Worm (Caenorhabditis elegans) whole organism, young adult: ENCODE data around the gene F10G7.10.
A peak's percentile ranks its signal among the peaks of the same experiment; 100 is the strongest.

Experiments
- B0019.2 ChIP-seq: fragments of 200-800 bp; sonication (Bioruptor generic); conservative IDR thresholded peaks from 2 replicates; pipeline ENCODE4 v1.3.6; 2022; ENCODE audit warnings: missing genetic modification reagents, missing genetic modification characterization, missing compliant biosample characterization
- B0336.3 ChIP-seq: fragments of 200-800 bp; sonication (Bioruptor generic); IDR thresholded peaks from 2 replicates; pipeline ENCODE4 v1.3.6; 2022; ENCODE audit warnings: missing genetic modification characterization, missing compliant biosample characterization
- C17E4.6 ChIP-seq: fragments of 200-800 bp; sonication (Bioruptor generic); IDR thresholded peaks from 2 replicates; pipeline ENCODE4 v1.3.6; 2022; ENCODE audit warnings: missing genetic modification reagents, missing genetic modification characterization, missing compliant biosample characterization
- D2030.7 ChIP-seq: fragments of 200-800 bp; sonication (Bioruptor generic); IDR thresholded peaks from 2 replicates; pipeline ENCODE4 v1.3.6; 2022; ENCODE audit warnings: missing genetic modification reagents, missing genetic modification characterization, missing compliant biosample characterization
- F10E7.11 ChIP-seq: sonication (generic microtip); optimal IDR thresholded peaks from 2 replicates; lab custom pipeline; 2017; ENCODE audit warnings: mild to moderate bottlenecking, missing genetic modification characterization, moderate library complexity, missing compliant biosample characterization
- F23B12.7 ChIP-seq: sonication (generic microtip); optimal IDR thresholded peaks from 2 replicates; lab custom pipeline; 2017; ENCODE audit warnings: missing genetic modification characterization, mild to moderate bottlenecking, missing compliant biosample characterization, antibody characterized with exemption, moderate library complexity; ENCODE audit not compliant: insufficient read depth
- F37B4.10 ChIP-seq: fragments of 200-800 bp; sonication (Bioruptor generic); IDR thresholded peaks from 2 replicates; pipeline ENCODE4 v1.3.6; 2022; ENCODE audit warnings: missing genetic modification characterization, missing compliant biosample characterization
- F52B5.7 ChIP-seq: sonication (generic microtip); optimal IDR thresholded peaks from 2 replicates; lab custom pipeline; 2016; ENCODE audit warnings: mild to moderate bottlenecking, missing genetic modification characterization, missing compliant biosample characterization
- Y53F4B.3 ChIP-seq: fragments of 200-800 bp; sonication (Bioruptor generic); IDR thresholded peaks from 2 replicates; pipeline ENCODE4 v1.3.6; 2022; ENCODE audit warnings: missing genetic modification reagents, missing genetic modification characterization, missing compliant biosample characterization
- Y67H2A.10 ChIP-seq: fragments of 200-800 bp; sonication (Bioruptor generic); conservative IDR thresholded peaks from 2 replicates; pipeline ENCODE4 v1.3.6; 2022; ENCODE audit warnings: missing genetic modification reagents, missing genetic modification characterization, missing compliant biosample characterization
- ZK185.1 ChIP-seq: sonication (generic microtip); optimal IDR thresholded peaks from 2 replicates; lab custom pipeline; 2016; ENCODE audit warnings: mild to moderate bottlenecking, missing genetic modification characterization, missing compliant biosample characterization; ENCODE audit not compliant: poor library complexity, severe bottlenecking
- aptf-2 ChIP-seq: fragments of 200-800 bp; sonication (Bioruptor generic); conservative IDR thresholded peaks from 2 replicates; pipeline ENCODE4 v1.3.6; 2022; ENCODE audit warnings: missing genetic modification reagents, missing genetic modification characterization, missing compliant biosample characterization
- attf-5 ChIP-seq: fragments of 200-800 bp; sonication (Bioruptor generic); optimal IDR thresholded peaks from 2 replicates; lab custom pipeline; 2018; ENCODE audit warnings: mild to moderate bottlenecking, missing genetic modification characterization, missing compliant biosample characterization
- attf-6 ChIP-seq: fragments of 200-800 bp; sonication (Bioruptor generic); IDR thresholded peaks from 2 replicates; pipeline ENCODE4 v1.3.6; 2022; ENCODE audit warnings: missing genetic modification reagents, missing genetic modification characterization, missing compliant biosample characterization
- ceh-27 ChIP-seq: fragments of 200-800 bp; sonication (Bioruptor generic); optimal IDR thresholded peaks from 2 replicates; lab custom pipeline; 2018; ENCODE audit warnings: mild to moderate bottlenecking, missing genetic modification characterization, moderate library complexity, missing compliant biosample characterization
- ceh-58 ChIP-seq: fragments of 200-800 bp; sonication (Bioruptor generic); IDR thresholded peaks from 2 replicates; pipeline ENCODE4 v1.3.6; 2022; ENCODE audit warnings: missing genetic modification characterization, missing compliant biosample characterization
- ceh-91 ChIP-seq: fragments of 200-800 bp; sonication (Bioruptor generic); IDR thresholded peaks from 2 replicates; pipeline ENCODE4 v1.3.6; 2022; ENCODE audit warnings: missing genetic modification reagents, missing genetic modification characterization, missing compliant biosample characterization
- dox-1 ChIP-seq: fragments of 200-800 bp; sonication (Bioruptor generic); IDR thresholded peaks from 2 replicates; pipeline ENCODE4 v1.3.6; 2022; ENCODE audit warnings: missing genetic modification reagents, missing genetic modification characterization, missing compliant biosample characterization
- efl-1 ChIP-seq: fragments of 150-350 bp; optimal IDR thresholded peaks from 2 replicates; lab custom pipeline; 2014; ENCODE audit warnings: missing biosample characterization, missing genetic modification reagents, missing genetic modification characterization
- egl-18 ChIP-seq: fragments of 200-800 bp; sonication (Bioruptor generic); IDR thresholded peaks from 2 replicates; pipeline ENCODE4 v1.3.6; 2022; ENCODE audit warnings: missing genetic modification reagents, missing genetic modification characterization, missing compliant biosample characterization
- gei-17 ChIP-seq: fragments of 200-800 bp; sonication (Bioruptor generic); optimal IDR thresholded peaks from 2 replicates; lab custom pipeline; 2018; ENCODE audit warnings: mild to moderate bottlenecking, missing genetic modification characterization, missing compliant biosample characterization
- hlh-12 ChIP-seq: sonication (generic microtip); optimal IDR thresholded peaks from 2 replicates; lab custom pipeline; 2016; ENCODE audit warnings: missing genetic modification characterization, missing compliant biosample characterization
- hlh-26 ChIP-seq: fragments of 200-800 bp; sonication (Bioruptor generic); conservative IDR thresholded peaks from 2 replicates; pipeline ENCODE4 v1.3.6; 2022; ENCODE audit warnings: missing genetic modification reagents, missing genetic modification characterization, missing compliant biosample characterization
- hmg-20 ChIP-seq: fragments of 200-800 bp; sonication (Bioruptor generic); IDR thresholded peaks from 2 replicates; pipeline ENCODE4 v1.3.6; 2022; ENCODE audit warnings: missing genetic modification reagents, missing genetic modification characterization, missing compliant biosample characterization
- let-607 ChIP-seq, 2 experiments: fragments of 200-800 bp in 1 of 2; sonication (Bioruptor generic) in 1 of 2; sonication (generic microtip) in 1 of 2; optimal IDR thresholded peaks; 2 replicates each; lab custom pipeline; 2016 to 2018; ENCODE audit warnings: mild to moderate bottlenecking in 2 of 2, missing compliant biosample characterization in 2 of 2, missing genetic modification characterization in 2 of 2, moderate library complexity in 2 of 2, missing genotype in 1 of 2
- lin-26 ChIP-seq: fragments of 200-800 bp; sonication (Bioruptor generic); IDR thresholded peaks from 2 replicates; pipeline ENCODE4 v1.3.6; 2022; ENCODE audit warnings: missing genetic modification reagents, missing genetic modification characterization, missing compliant biosample characterization
- lin-35 ChIP-seq, 3 experiments: fragments of 150-350 bp in 2 of 3; sonication (generic microtip) in 1 of 3; optimal IDR thresholded peaks; 2 replicates each; lab custom pipeline; 2014 to 2018; ENCODE audit warnings: missing biosample characterization in 3 of 3, missing genetic modification characterization in 3 of 3, missing genetic modification reagents in 3 of 3
- lin-40 ChIP-seq: sonication (generic microtip); optimal IDR thresholded peaks from 2 replicates; lab custom pipeline; 2016; ENCODE audit warnings: missing genetic modification characterization, mild to moderate bottlenecking, missing compliant biosample characterization, missing genotype, missing genetic modification reagents
- lin-54 ChIP-seq: fragments of 200-800 bp; sonication (Bioruptor generic); optimal IDR thresholded peaks from 2 replicates; lab custom pipeline; 2018; ENCODE audit warnings: mild to moderate bottlenecking, missing genetic modification characterization, missing compliant biosample characterization
- lir-1 ChIP-seq: fragments of 200-800 bp; sonication (Bioruptor generic); conservative IDR thresholded peaks from 2 replicates; pipeline ENCODE4 v1.3.6; 2022; ENCODE audit warnings: missing genetic modification reagents, missing genetic modification characterization, missing compliant biosample characterization
- lsl-1 ChIP-seq: fragments of 200-800 bp; sonication (Bioruptor generic); optimal IDR thresholded peaks from 2 replicates; lab custom pipeline; 2018; ENCODE audit warnings: mild to moderate bottlenecking, missing genetic modification characterization, moderate library complexity, missing compliant biosample characterization
- madf-3 ChIP-seq: fragments of 200-800 bp; sonication (Bioruptor generic); IDR thresholded peaks from 2 replicates; pipeline ENCODE4 v1.3.6; 2022; ENCODE audit warnings: missing genetic modification reagents, missing genetic modification characterization, missing compliant biosample characterization
- madf-6 ChIP-seq: fragments of 200-800 bp; sonication (Bioruptor generic); IDR thresholded peaks from 2 replicates; pipeline ENCODE4 v1.3.6; 2022; ENCODE audit warnings: missing genetic modification reagents, missing genetic modification characterization, missing compliant biosample characterization
- madf-8 ChIP-seq: fragments of 200-800 bp; sonication (Bioruptor generic); conservative IDR thresholded peaks from 2 replicates; pipeline ENCODE4 v1.3.6; 2022; ENCODE audit warnings: missing genetic modification reagents, missing genetic modification characterization, missing compliant biosample characterization
- mcd-1 ChIP-seq: fragments of 200-800 bp; sonication (Bioruptor generic); IDR thresholded peaks from 2 replicates; pipeline ENCODE4 v1.3.6; 2022; ENCODE audit warnings: missing genetic modification reagents, missing genetic modification characterization, missing compliant biosample characterization
- nfya-1 ChIP-seq: sonication (generic microtip); optimal IDR thresholded peaks from 2 replicates; lab custom pipeline; 2017; ENCODE audit warnings: antibody characterized with exemption, missing compliant biosample characterization, missing genetic modification characterization, borderline replicate concordance; ENCODE audit not compliant: insufficient read depth
- nfyb-1 ChIP-seq: fragments of 200-800 bp; sonication (Bioruptor generic); IDR thresholded peaks from 2 replicates; pipeline ENCODE4 v1.3.6; 2022; ENCODE audit warnings: missing genetic modification reagents, missing genetic modification characterization, missing compliant biosample characterization
- nhr-80 ChIP-seq: sonication (generic microtip); optimal IDR thresholded peaks from 2 replicates; lab custom pipeline; 2016; ENCODE audit warnings: missing genetic modification characterization, missing compliant biosample characterization
- pbrm-1 ChIP-seq: fragments of 200-800 bp; sonication (Bioruptor generic); IDR thresholded peaks from 2 replicates; pipeline ENCODE4 v1.3.6; 2022; ENCODE audit warnings: missing genetic modification reagents, missing genetic modification characterization, missing compliant biosample characterization
- pha-4 ChIP-seq: fragments of 150-350 bp; sonication (generic microtip); optimal IDR thresholded peaks from 2 replicates; lab custom pipeline; 2014; ENCODE audit warnings: missing biosample characterization, missing genetic modification reagents, missing genetic modification characterization
- rcor-1 ChIP-seq: fragments of 200-800 bp; sonication (Bioruptor generic); IDR thresholded peaks from 2 replicates; pipeline ENCODE4 v1.3.6; 2022; ENCODE audit warnings: missing genetic modification reagents, missing genetic modification characterization, missing compliant biosample characterization
- sea-2 ChIP-seq: fragments of 200-800 bp; sonication (Bioruptor generic); IDR thresholded peaks from 2 replicates; pipeline ENCODE4 v1.3.6; 2022; ENCODE audit warnings: missing genetic modification characterization, missing compliant biosample characterization
- snpc-1.3 ChIP-seq: sonication (generic microtip); optimal IDR thresholded peaks from 2 replicates; lab custom pipeline; 2017; ENCODE audit warnings: missing genetic modification characterization, mild to moderate bottlenecking, missing compliant biosample characterization, antibody characterized with exemption, moderate library complexity, missing genotype, missing genetic modification reagents; ENCODE audit not compliant: insufficient read depth
- unc-62 ChIP-seq: fragments of 150-350 bp; optimal IDR thresholded peaks from 2 replicates; lab custom pipeline; 2014; ENCODE audit warnings: missing biosample characterization, missing genetic modification reagents, missing genetic modification characterization
- ztf-18 ChIP-seq: sonication (generic microtip); optimal IDR thresholded peaks from 2 replicates; lab custom pipeline; 2016; ENCODE audit warnings: missing genotype, mild to moderate bottlenecking, missing genetic modification characterization, missing compliant biosample characterization
- ztf-25 ChIP-seq: fragments of 200-800 bp; sonication (Bioruptor generic); IDR thresholded peaks from 2 replicates; pipeline ENCODE4 v1.3.6; 2022; ENCODE audit warnings: missing genetic modification reagents, missing genetic modification characterization, missing compliant biosample characterization

The F10G7.10 gene

DNA sequence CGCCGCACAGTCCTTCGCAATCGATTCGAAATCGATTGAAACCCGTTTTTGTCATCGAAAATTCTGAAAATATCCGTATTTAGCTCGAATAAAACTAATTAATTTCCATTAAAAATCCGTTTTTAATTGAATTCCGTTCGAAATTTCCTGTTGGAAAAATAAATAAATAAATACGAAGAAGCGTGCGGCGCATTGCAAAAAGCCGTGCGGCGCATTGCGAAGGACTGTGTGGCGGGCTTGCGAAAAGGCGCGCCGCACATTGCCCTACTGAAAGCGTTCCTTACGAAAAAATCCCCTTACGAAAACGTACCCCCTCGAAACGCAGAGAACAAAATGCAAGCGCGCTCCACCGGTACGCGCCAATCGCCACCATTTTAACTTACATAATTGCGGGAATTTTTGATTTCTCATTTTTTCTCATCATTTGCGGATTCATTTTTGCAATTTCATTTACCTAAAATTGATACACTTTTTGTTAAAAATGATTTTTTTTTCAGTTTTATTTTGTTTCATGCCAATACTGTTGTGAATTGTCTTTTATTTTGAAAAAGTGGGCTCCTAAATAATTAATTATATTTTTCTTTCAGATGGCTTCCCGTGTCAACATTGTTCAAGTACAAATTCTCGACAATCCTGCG, 24.5 kb downstream of the F10G7.10 start, which contains the start of gene unc-85 (continued):
- TF ChIP-seq Y67H2A.10 (GFP tag; lab: Robert Waterston, UW) (peak; percentile 91), attf-5 (GFP tag; lab: Kevin White, UChicago) (peak; percentile 90), lin-40 (tag; lab: Kevin White, UChicago) (peak; percentile 82), nhr-80 (peak; percentile 57), ceh-91 (GFP tag; lab: Robert Waterston, UW) (peak; percentile 100), Y53F4B.3 (peak; percentile 87), C17E4.6 (peak; percentile 98), ztf-25 (peak; percentile 93), nfyb-1 (GFP tag; lab: Robert Waterston, UW) (peak; percentile 95), lin-35 (GFP tag; optimal IDR thresholded peaks at IDR 0.05; lab: Kevin White, UChicago) (peak; percentile 54 to 70 (median 60)), F37B4.10 (GFP tag; lab: Robert Waterston, UW) (0 out of 2 replicates have a peak, but pooled peaks have one; percentile 69), ZK185.1 (tag; lab: Kevin White, UChicago) (peak; percentile 32), lin-54 (GFP tag; lab: Kevin White, UChicago) (peak; percentile 86), let-607 (tag; optimal IDR thresholded peaks at IDR 0.05; lab: Kevin White, UChicago) (peak in 1 of 2 experiments; percentile 74), aptf-2 (peak; percentile 77), F23B12.7 (tag; lab: Kevin White, UChicago) (peak; percentile 45), madf-8 (GFP tag; lab: Robert Waterston, UW) (peak; percentile 97), madf-3 (GFP tag; lab: Robert Waterston, UW) (peak; percentile 95), madf-6 (GFP tag; lab: Robert Waterston, UW) (peak; percentile 99), ztf-18 (tag; lab: Kevin White, UChicago) (peak; percentile 66), pbrm-1 (peak; percentile 93), attf-6 (peak; percentile 77), mcd-1 (GFP tag; lab: Robert Waterston, UW) (peak; percentile 99), hmg-20 (GFP tag; lab: Robert Waterston, UW) (peak; percentile 74; the same call in 1 of the 2 replicates), B0019.2 (GFP tag; lab: Robert Waterston, UW) (peak; percentile 98), rcor-1 (peak; percentile 96), efl-1 (GFP tag; lab: Kevin White, UChicago) (peak; percentile 96), ceh-27 (GFP tag; lab: Kevin White, UChicago) (peak; percentile 70), egl-18 (GFP tag; lab: Robert Waterston, UW) (0 out of 2 replicates have a peak, but pooled peaks have one; percentile 52), D2030.7 (peak; percentile 100), lin-26 (GFP tag; lab: Robert Waterston, UW) (peak; percentile 79), B0336.3 (GFP tag; lab: Robert Waterston, UW) (peak; percentile 69), lsl-1 (peak; percentile 79)

DNA sequence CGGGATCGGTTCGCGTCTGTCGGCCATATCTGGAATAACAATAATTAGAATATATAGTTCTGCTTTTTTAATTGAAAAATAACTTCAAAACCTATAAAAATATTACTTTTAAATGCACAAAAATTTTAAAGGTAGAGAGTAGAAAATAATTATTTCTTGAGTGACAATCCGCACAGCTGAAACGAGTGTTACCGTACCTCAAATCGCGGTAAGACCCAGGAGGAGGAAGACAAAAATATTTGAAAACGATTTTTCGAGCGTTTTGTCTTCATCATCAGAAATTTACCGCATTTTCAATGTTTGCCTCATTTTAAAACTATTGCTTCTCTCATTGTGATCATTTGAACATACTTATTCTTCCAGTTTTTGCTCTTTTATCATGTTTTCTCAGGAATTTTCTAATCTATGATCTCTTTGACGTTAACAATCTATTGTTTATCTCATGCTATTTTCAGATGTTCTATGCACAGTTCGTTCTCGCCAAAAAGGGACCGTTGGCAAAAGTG, 27.7 kb downstream of the F10G7.10 start, which contains the start of the genes rpn-5 and scc-1:
TSS of gene rpn-5 (minus strand) at position 162 of the 506 bp plus-strand sequence.
TSS of gene scc-1 (plus strand) at position 456 of the 506 bp plus-strand sequence.
- TF ChIP-seq pha-4 (tag; lab: Kevin White, UChicago) (peak; percentile 54), ceh-58 (no peak), Y67H2A.10 (GFP tag; lab: Robert Waterston, UW) (no peak), sea-2 (GFP tag; lab: Robert Waterston, UW) (no peak), hlh-12 (tag; lab: Kevin White, UChicago) (no peak), gei-17 (GFP tag; lab: Kevin White, UChicago) (no peak), unc-62 (GFP tag; lab: Kevin White, UChicago) (no peak), lir-1 (GFP tag; lab: Robert Waterston, UW) (no peak), F10E7.11 (tag; lab: Kevin White, UChicago) (no peak), F52B5.7 (no peak), snpc-1.3 (tag; lab: Kevin White, UChicago) (peak; percentile 6), dox-1 (GFP tag; lab: Robert Waterston, UW) (peak; percentile 32; the same call in 1 of the 2 replicates), ceh-91 (GFP tag; lab: Robert Waterston, UW) (no peak), mcd-1 (GFP tag; lab: Robert Waterston, UW) (peak; percentile 46; the same call in 1 of the 2 replicates), hlh-26 (GFP tag; lab: Robert Waterston, UW) (no peak), lin-54 (GFP tag; lab: Kevin White, UChicago) (peak; percentile 79), nfya-1 (tag; lab: Kevin White, UChicago) (no peak)
